Worm (Caenorhabditis elegans): Measurements from ENCODE around the gene Y58A7A.2.

- TF ChIP-seq ama-1 (optimal IDR thresholded peaks at IDR 0.05): peak; percentile 98
- TF ChIP-seq elt-1 (tag; optimal IDR thresholded peaks at IDR 0.05): no peak
- no peak for TF ChIP-seq nhr-11 (tag; optimal IDR thresholded peaks at IDR 0.05)
- TF ChIP-seq unc-55 (GFP tag; optimal IDR thresholded peaks at IDR 0.05): peak; percentile 91
- TF ChIP-seq sma-3 (GFP tag; optimal IDR thresholded peaks at IDR 0.05): peak; percentile 95
- TF ChIP-seq nhr-12 (tag; optimal IDR thresholded peaks at IDR 0.05): no peak
- peak; percentile 68 for TF ChIP-seq zag-1 (tag; optimal IDR thresholded peaks at IDR 0.05)
- TF ChIP-seq ceh-16 (tag; optimal IDR thresholded peaks at IDR 0.05): peak; percentile 48
These were observed 22.5 kb downstream of the Y58A7A.2 start, which contains the start of the genes pqn-51 and K11D12.14 for ce11 chrV:5049333-5049942.
